3 worm cellular contexts compared by ENCODE assay signal in the genomic region with DNA sequence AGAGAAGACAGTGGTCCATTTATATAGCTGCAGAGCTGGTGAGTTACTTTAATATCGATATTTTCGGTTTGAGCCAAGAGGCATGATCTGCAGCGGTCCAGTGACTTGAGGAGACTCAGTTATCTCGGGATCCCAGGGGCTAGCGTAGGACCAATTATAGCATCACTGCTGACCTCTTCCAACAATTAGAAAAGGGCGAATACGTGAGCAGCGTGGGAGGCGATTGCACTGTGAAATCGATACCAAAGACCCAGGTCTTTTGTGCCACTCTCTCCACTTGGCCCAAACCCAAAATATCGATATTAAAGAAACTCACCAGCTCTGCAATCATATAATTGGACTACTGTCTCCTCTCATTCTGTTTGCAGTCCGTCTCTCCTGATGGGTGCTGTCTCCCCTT.
TF ChIP-seq lines count a peak whose summit lies in the region.

A gene (minus strand): TSS at position 101 of the 400 bp plus-strand sequence.

TF ChIP-seq in whole organism, L4 larva, 104 proteins besides CTCF, POLR2A, EP300 and RAD21:
- TF ChIP-seq F44E2.7 (GFP tag; IDR thresholded peaks at IDR 0.05; lab: Robert Waterston, UW): 0 out of 2 replicates have a peak, but pooled peaks have one; percentile 37
- no peak for TF ChIP-seq tag-97 (GFP tag; IDR thresholded peaks at IDR 0.05; lab: Robert Waterston, UW)

TF ChIP-seq in whole organism, midembryonic, 9 proteins besides CTCF, POLR2A, EP300 and RAD21:
- no peak for TF ChIP-seq ztf-29 (GFP tag; IDR thresholded peaks at IDR 0.05; lab: Robert Waterston, UW)
- TF ChIP-seq tab-1 (GFP tag; IDR thresholded peaks at IDR 0.05; lab: Robert Waterston, UW): no peak
- peak; percentile 47; the same call in 1 of the 2 replicates for TF ChIP-seq flt-1 (GFP tag; IDR thresholded peaks at IDR 0.05; lab: Robert Waterston, UW)

TF ChIP-seq in whole organism, young adult, 124 proteins besides CTCF, POLR2A, EP300 and RAD21:
- TF ChIP-seq Y79H2A.3 (GFP tag; conservative IDR thresholded peaks at IDR 0.05; lab: Robert Waterston, UW): no peak
- TF ChIP-seq zfh-2 (GFP tag; conservative IDR thresholded peaks at IDR 0.05; lab: Robert Waterston, UW): 0 out of 2 replicates have a peak, but pooled peaks have one; percentile 11
- TF ChIP-seq rpc-1 (optimal IDR thresholded peaks at IDR 0.05; lab: Kevin White, UChicago): no peak
- TF ChIP-seq rpc-1 (tag; optimal IDR thresholded peaks at IDR 0.05; lab: Kevin White, UChicago): no peak
